Worm (Caenorhabditis elegans) whole organism, late embryonic: ENCODE measurements around the gene C05G5.5.

Experiments
- C08G9.2 ChIP-seq: sonication (generic microtip); optimal IDR thresholded peaks from 2 replicates; lab custom pipeline; 2016; ENCODE audit warnings: mild to moderate bottlenecking, missing genetic modification characterization, moderate library complexity, missing compliant biosample characterization
- F13H6.1 ChIP-seq: sonication (generic microtip); optimal IDR thresholded peaks from 2 replicates; lab custom pipeline; 2016; ENCODE audit warnings: missing genetic modification characterization, missing compliant biosample characterization
- K02D7.2 ChIP-seq: sonication (generic microtip); optimal IDR thresholded peaks from 2 replicates; lab custom pipeline; 2017; ENCODE audit warnings: mild to moderate bottlenecking, missing genetic modification characterization, missing compliant biosample characterization
- T23F11.4 ChIP-seq: fragments of 200-800 bp; sonication (Bioruptor generic); optimal IDR thresholded peaks from 2 replicates; lab custom pipeline; 2018; ENCODE audit warnings: mild to moderate bottlenecking, missing genetic modification characterization, missing compliant biosample characterization
- ahr-1 ChIP-seq: sonication (generic microtip); optimal IDR thresholded peaks from 2 replicates; lab custom pipeline; 2016; ENCODE audit warnings: missing genetic modification characterization, missing compliant biosample characterization
- ama-1 ChIP-seq: fragments of 150-350 bp; optimal IDR thresholded peaks from 2 replicates; lab custom pipeline; 2014
- ceh-14 ChIP-seq: sonication (generic microtip); optimal IDR thresholded peaks from 2 replicates; lab custom pipeline; 2016; ENCODE audit warnings: missing genotype, missing genetic modification characterization, missing compliant biosample characterization
- ceh-18 ChIP-seq: sonication (generic microtip); optimal IDR thresholded peaks from 2 replicates; lab custom pipeline; 2016; ENCODE audit warnings: missing genetic modification characterization, missing compliant biosample characterization
- ceh-19 ChIP-seq: fragments of 200-800 bp; sonication (Bioruptor generic); optimal IDR thresholded peaks from 2 replicates; lab custom pipeline; 2018; ENCODE audit warnings: mild to moderate bottlenecking, missing genetic modification characterization, missing compliant biosample characterization
- ceh-2 ChIP-seq: sonication (generic microtip); optimal IDR thresholded peaks from 2 replicates; lab custom pipeline; 2016; ENCODE audit warnings: missing genotype, missing genetic modification characterization, missing compliant biosample characterization
- ceh-22 ChIP-seq: sonication (generic microtip); optimal IDR thresholded peaks from 2 replicates; lab custom pipeline; 2017; ENCODE audit warnings: missing biosample characterization, missing genetic modification characterization
- ceh-30 ChIP-seq: fragments of 150-350 bp; optimal IDR thresholded peaks from 2 replicates; lab custom pipeline; 2014; ENCODE audit warnings: missing biosample characterization, missing genetic modification characterization
- ceh-31 ChIP-seq: sonication (generic microtip); optimal IDR thresholded peaks from 2 replicates; lab custom pipeline; 2016; ENCODE audit warnings: missing genetic modification characterization, missing compliant biosample characterization
- ceh-34 ChIP-seq: sonication (generic microtip); optimal IDR thresholded peaks from 2 replicates; lab custom pipeline; 2016; ENCODE audit warnings: mild to moderate bottlenecking, missing genetic modification characterization, missing compliant biosample characterization
- ceh-45 ChIP-seq: fragments of 200-800 bp; sonication (Bioruptor generic); IDR thresholded peaks from 2 replicates; pipeline ENCODE4 v1.3.6; 2022; ENCODE audit warnings: missing genetic modification reagents, missing genetic modification characterization, missing compliant biosample characterization
- ceh-48 ChIP-seq: sonication (generic microtip); optimal IDR thresholded peaks from 2 replicates; lab custom pipeline; 2016; ENCODE audit warnings: missing genetic modification characterization, inconsistent platforms, missing compliant biosample characterization
- che-1 ChIP-seq: sonication (generic microtip); optimal IDR thresholded peaks from 2 replicates; lab custom pipeline; 2016; ENCODE audit warnings: mild to moderate bottlenecking, missing genetic modification characterization, missing compliant biosample characterization
- dmd-4 ChIP-seq: sonication (generic microtip); optimal IDR thresholded peaks from 2 replicates; lab custom pipeline; 2016; ENCODE audit warnings: borderline replicate concordance, missing genetic modification characterization, missing compliant biosample characterization
- dve-1 ChIP-seq: sonication (generic microtip); optimal IDR thresholded peaks from 2 replicates; lab custom pipeline; 2017; ENCODE audit warnings: antibody characterized with exemption, mild to moderate bottlenecking, missing genetic modification characterization, missing compliant biosample characterization
- elt-2 ChIP-seq: sonication (generic microtip); optimal IDR thresholded peaks from 2 replicates; lab custom pipeline; 2016; ENCODE audit warnings: missing genetic modification reagents, missing genetic modification characterization, missing compliant biosample characterization
- elt-4 ChIP-seq: sonication (generic microtip); optimal IDR thresholded peaks from 2 replicates; lab custom pipeline; 2016; ENCODE audit warnings: missing genetic modification characterization, missing compliant biosample characterization
- ets-4 ChIP-seq: sonication (generic microtip); optimal IDR thresholded peaks from 2 replicates; lab custom pipeline; 2016; ENCODE audit warnings: missing genetic modification characterization, missing compliant biosample characterization
- fax-1 ChIP-seq: sonication (generic microtip); optimal IDR thresholded peaks from 2 replicates; lab custom pipeline; 2016; ENCODE audit warnings: missing genotype, missing genetic modification characterization, missing compliant biosample characterization
- fkh-10 ChIP-seq: fragments of 150-350 bp; optimal IDR thresholded peaks from 2 replicates; lab custom pipeline; 2014; ENCODE audit warnings: missing biosample characterization, missing genetic modification reagents, missing genetic modification characterization
- gmeb-2 ChIP-seq: sonication (generic microtip); optimal IDR thresholded peaks from 2 replicates; lab custom pipeline; 2016; ENCODE audit warnings: missing genetic modification characterization, inconsistent platforms, missing compliant biosample characterization
- hlh-15 ChIP-seq: sonication (generic microtip); optimal IDR thresholded peaks from 2 replicates; lab custom pipeline; 2016; ENCODE audit warnings: missing genetic modification characterization, missing compliant biosample characterization
- hlh-8 ChIP-seq: sonication (generic microtip); optimal IDR thresholded peaks from 2 replicates; lab custom pipeline; 2016; ENCODE audit warnings: missing genotype, missing genetic modification characterization, missing compliant biosample characterization
- lin-11 ChIP-seq: fragments of 200-800 bp; sonication (Bioruptor generic); optimal IDR thresholded peaks from 2 replicates; lab custom pipeline; 2018; ENCODE audit warnings: mild to moderate bottlenecking, missing genetic modification characterization, missing compliant biosample characterization
- nfya-1 ChIP-seq: sonication (generic microtip); optimal IDR thresholded peaks from 2 replicates; lab custom pipeline; 2017; ENCODE audit warnings: missing genetic modification characterization, mild to moderate bottlenecking, missing compliant biosample characterization, antibody characterized with exemption, moderate library complexity
- nhr-232 ChIP-seq: sonication (generic microtip); optimal IDR thresholded peaks from 2 replicates; lab custom pipeline; 2016; ENCODE audit warnings: missing genetic modification characterization, missing compliant biosample characterization
- pat-9 ChIP-seq: fragments of 200-800 bp; sonication (Bioruptor generic); optimal IDR thresholded peaks from 2 replicates; lab custom pipeline; 2018; ENCODE audit warnings: mild to moderate bottlenecking, missing genetic modification characterization, moderate library complexity, missing compliant biosample characterization
- pha-2 ChIP-seq: sonication (generic microtip); optimal IDR thresholded peaks from 2 replicates; lab custom pipeline; 2017; ENCODE audit warnings: mild to moderate bottlenecking, missing genetic modification characterization, missing compliant biosample characterization
- pha-4 ChIP-seq: fragments of 150-350 bp; optimal IDR thresholded peaks from 2 replicates; lab custom pipeline; 2018; ENCODE audit warnings: missing biosample characterization, missing genetic modification reagents, missing genetic modification characterization
- pqm-1 ChIP-seq: sonication (generic microtip); optimal IDR thresholded peaks from 2 replicates; lab custom pipeline; 2016; ENCODE audit warnings: missing genetic modification characterization, missing compliant biosample characterization
- pros-1 ChIP-seq: fragments of 150-350 bp; optimal IDR thresholded peaks from 2 replicates; lab custom pipeline; 2014; ENCODE audit warnings: missing biosample characterization, missing genetic modification reagents, missing genetic modification characterization
- ref-2 ChIP-seq: sonication (generic microtip); optimal IDR thresholded peaks from 2 replicates; lab custom pipeline; 2016; ENCODE audit warnings: missing genetic modification characterization, missing compliant biosample characterization
- rnt-1 ChIP-seq: sonication (generic microtip); optimal IDR thresholded peaks from 2 replicates; lab custom pipeline; 2016; ENCODE audit warnings: missing genetic modification characterization, missing compliant biosample characterization
- sdc-2 ChIP-seq: sonication (generic microtip); optimal IDR thresholded peaks from 2 replicates; lab custom pipeline; 2016; ENCODE audit warnings: missing genotype, missing genetic modification characterization, missing compliant biosample characterization
- sox-2 ChIP-seq: fragments of 200-800 bp; sonication (Bioruptor generic); IDR thresholded peaks from 2 replicates; pipeline ENCODE4 v1.3.6; 2022; ENCODE audit warnings: missing genetic modification reagents, missing genetic modification characterization, missing compliant biosample characterization
- tbx-2 ChIP-seq: sonication (generic microtip); optimal IDR thresholded peaks from 2 replicates; lab custom pipeline; 2016; ENCODE audit warnings: missing genetic modification characterization, missing compliant biosample characterization
- ttx-3 ChIP-seq: sonication (generic microtip); optimal IDR thresholded peaks from 2 replicates; lab custom pipeline; 2016; ENCODE audit warnings: missing genetic modification reagents, missing genetic modification characterization, missing compliant biosample characterization
- unc-3 ChIP-seq, 2 experiments: fragments of 200-800 bp in 1 of 2; sonication (Bioruptor generic) in 1 of 2; sonication (generic microtip) in 1 of 2; conservative IDR thresholded peaks in 1 of 2; optimal IDR thresholded peaks in 1 of 2; 2 replicates each; pipeline versions ENCODE4 v1.3.6 to Lab custom; 2016 to 2022; ENCODE audit warnings: missing compliant biosample characterization in 2 of 2, missing genetic modification characterization in 2 of 2, missing genetic modification reagents in 1 of 2
- unc-42 ChIP-seq: sonication (generic microtip); optimal IDR thresholded peaks from 2 replicates; lab custom pipeline; 2016; ENCODE audit warnings: missing genotype, missing genetic modification characterization, missing compliant biosample characterization
- unc-86 ChIP-seq: sonication (generic microtip); optimal IDR thresholded peaks from 2 replicates; lab custom pipeline; 2016; ENCODE audit warnings: missing genetic modification characterization, missing compliant biosample characterization

C05G5.5 gene

DNA sequence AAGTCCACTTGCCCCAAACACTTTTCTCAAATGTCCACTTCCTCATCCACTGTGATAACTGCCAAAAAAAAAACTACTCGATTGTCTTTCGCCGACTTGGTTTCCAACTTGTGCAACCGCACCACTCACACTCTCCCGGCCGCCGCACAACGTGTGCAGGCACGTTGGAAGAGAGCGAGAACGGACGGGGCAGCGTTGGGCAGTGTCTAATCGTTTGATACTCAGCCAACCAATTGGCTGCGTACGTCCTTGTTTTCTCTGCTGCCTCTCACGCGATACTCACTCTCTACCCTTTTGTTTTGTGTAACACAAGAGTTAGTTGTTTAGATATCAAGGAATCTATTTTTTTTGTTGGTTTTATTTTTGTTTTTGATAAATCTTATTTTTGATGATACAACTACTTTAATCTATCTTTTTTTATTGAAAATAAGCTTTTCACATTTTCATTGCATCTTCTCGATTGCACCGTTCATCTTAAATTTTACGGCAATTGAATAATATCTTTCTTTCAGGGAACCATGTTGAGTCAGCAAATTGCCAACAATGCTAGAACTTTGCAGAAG is 7.3 kb downstream of the C05G5.5 start, which contains the start of gene sucl-1 (continued):
- TF ChIP-seq K02D7.2 (tag; lab: Kevin White, UChicago) (no peak), ttx-3 (tag; lab: Kevin White, UChicago) (no peak), unc-3 (GFP tag; conservative IDR thresholded peaks at IDR 0.05; lab: Robert Waterston, UW) (no peak), unc-3 (tag; optimal IDR thresholded peaks at IDR 0.05; lab: Kevin White, UChicago) (no peak), ceh-18 (tag; lab: Kevin White, UChicago) (peak; percentile 88), pros-1 (tag; lab: Kevin White, UChicago) (no peak), nfya-1 (peak; percentile 99), gmeb-2 (tag; lab: Kevin White, UChicago) (no peak), rnt-1 (tag; lab: Kevin White, UChicago) (peak; percentile 73), pqm-1 (no peak), F13H6.1 (tag; lab: Kevin White, UChicago) (peak; percentile 49), ref-2 (tag; lab: Kevin White, UChicago) (peak; percentile 45), T23F11.4 (no peak), ceh-48 (tag; lab: Kevin White, UChicago) (no peak), unc-42 (tag; lab: Kevin White, UChicago) (peak; percentile 73), elt-4 (no peak), pha-4 (tag; lab: Kevin White, UChicago) (no peak), hlh-8 (no peak), nhr-232 (tag; lab: Kevin White, UChicago) (no peak), ceh-34 (tag; lab: Kevin White, UChicago) (peak; percentile 82), dve-1 (tag; lab: Kevin White, UChicago) (peak; percentile 10), ceh-22 (peak; percentile 32)

- TF ChIP-seq tbx-2 (tag; lab: Kevin White, UChicago) (no peak), ahr-1 (tag; lab: Kevin White, UChicago) (no peak), nfya-1 (no peak), che-1 (tag; lab: Kevin White, UChicago) (no peak), F13H6.1 (tag; lab: Kevin White, UChicago) (no peak), elt-4 (no peak), ceh-18 (tag; lab: Kevin White, UChicago) (no peak)
These were observed 9.0 kb downstream of the C05G5.5 start, which contains the start of gene C05G5.3 for ce11 chrX:14751911-14752310. Gene C05G5.3, minus strand, starts transcription at chrX:14752011.

DNA sequence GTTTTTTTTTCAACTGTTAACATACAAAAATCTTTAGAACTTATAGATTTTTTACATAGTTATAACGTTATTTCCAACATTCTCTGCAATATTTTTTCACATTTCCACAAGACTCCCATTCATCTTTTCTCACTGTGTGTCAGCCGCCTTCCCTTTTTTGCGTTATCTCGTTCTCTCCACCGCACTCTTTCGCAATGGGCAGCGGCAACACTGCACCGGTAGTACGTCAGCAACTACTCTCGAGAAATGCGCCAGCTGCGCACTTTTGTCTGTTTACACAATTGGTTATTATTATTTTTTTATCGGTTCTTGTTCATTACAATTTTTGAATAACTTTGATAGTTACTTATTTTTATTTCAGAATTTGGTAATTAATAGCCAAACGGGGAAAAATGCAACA is 14.0 kb downstream of the C05G5.5 start, which contains the start of gene C05G5.2:
TSS of gene C05G5.2 (plus strand) at position 356 of the 400 bp plus-strand sequence.
- TF ChIP-seq che-1 (tag; lab: Kevin White, UChicago) (no peak), ceh-19 (GFP tag; lab: Kevin White, UChicago) (peak; percentile 40), K02D7.2 (tag; lab: Kevin White, UChicago) (no peak), ceh-31 (tag; lab: Kevin White, UChicago) (peak; percentile 59), unc-42 (tag; lab: Kevin White, UChicago) (peak; percentile 70), ahr-1 (tag; lab: Kevin White, UChicago) (no peak), ets-4 (tag; lab: Kevin White, UChicago) (peak; percentile 5), lin-11 (tag; lab: Kevin White, UChicago) (peak; percentile 3), fkh-10 (no peak), ref-2 (tag; lab: Kevin White, UChicago) (peak; percentile 52), pha-2 (tag; lab: Kevin White, UChicago) (peak; percentile 11), pqm-1 (peak; percentile 13), unc-3 (GFP tag; conservative IDR thresholded peaks at IDR 0.05; lab: Robert Waterston, UW) (no peak), unc-3 (tag; optimal IDR thresholded peaks at IDR 0.05; lab: Kevin White, UChicago) (no peak), sox-2 (GFP tag; lab: Robert Waterston, UW) (no peak), elt-2 (tag; lab: Kevin White, UChicago) (peak; percentile 89), fax-1 (peak; percentile 4), rnt-1 (tag; lab: Kevin White, UChicago) (peak; percentile 30), ceh-45 (peak; percentile 57; the same call in 1 of the 2 replicates), unc-86 (tag; lab: Kevin White, UChicago) (peak; percentile 18), pat-9 (peak; percentile 6), ama-1 (lab: Kevin White, UChicago) (no peak), tbx-2 (tag; lab: Kevin White, UChicago) (peak; percentile 77), hlh-15 (tag; lab: Kevin White, UChicago) (no peak), sdc-2 (peak; percentile 68), ceh-14 (peak; percentile 65), dmd-4 (tag; lab: Kevin White, UChicago) (no peak), ceh-18 (tag; lab: Kevin White, UChicago) (peak; percentile 73), ceh-2 (no peak), C08G9.2 (tag; lab: Kevin White, UChicago) (peak; percentile 32), dve-1 (tag; lab: Kevin White, UChicago) (peak; percentile 46), ceh-30 (tag; lab: Kevin White, UChicago) (no peak), nfya-1 (peak; percentile 72)
